Fruit fly (Drosophila melanogaster) whole organism, pupa: ENCODE results near the gene CG3008.

Experiments
- CG10348 ChIP-seq: fragments of 200-800 bp; sonication (Bioruptor generic); IDR thresholded peaks from 2 replicates; pipeline ENCODE4 v1.3.6; 2022; ENCODE audit warnings: missing biosample characterization, missing genetic modification characterization
- CG12605 ChIP-seq: fragments of 200-800 bp; sonication (Bioruptor generic); IDR thresholded peaks from 2 replicates; pipeline ENCODE4 v1.3.6; 2022; ENCODE audit warnings: missing biosample characterization, missing genetic modification characterization
- CG13204 ChIP-seq: fragments of 200-800 bp; sonication (Bioruptor generic); optimal IDR thresholded peaks from 2 replicates; lab custom pipeline; 2018; ENCODE audit warnings: missing biosample characterization, mild to moderate bottlenecking, missing genetic modification characterization, moderate library complexity
- CG14655 ChIP-seq: fragments of 200-800 bp; sonication (Bioruptor generic); optimal IDR thresholded peaks from 3 replicates; lab custom pipeline; 2017; ENCODE audit warnings: mild to moderate bottlenecking, missing biosample characterization, missing genetic modification reagents, missing genetic modification characterization
- CG15710 ChIP-seq: fragments of 200-800 bp; sonication (Bioruptor generic); optimal IDR thresholded peaks from 2 replicates; lab custom pipeline; 2018; ENCODE audit warnings: missing biosample characterization, mild to moderate bottlenecking, missing genetic modification characterization, moderate library complexity
- CG17806 ChIP-seq: fragments of 200-800 bp; sonication (Bioruptor generic); optimal IDR thresholded peaks from 2 replicates; lab custom pipeline; 2018; ENCODE audit warnings: missing biosample characterization, mild to moderate bottlenecking, missing genetic modification characterization, moderate library complexity
- CG32121 ChIP-seq: fragments of 200-800 bp; sonication (Bioruptor generic); IDR thresholded peaks from 2 replicates; pipeline ENCODE4 v1.3.6; 2022; ENCODE audit warnings: missing biosample characterization, missing genetic modification characterization
- CG34367 ChIP-seq: fragments of 200-800 bp; sonication (Bioruptor generic); optimal IDR thresholded peaks from 2 replicates; lab custom pipeline; 2018; ENCODE audit warnings: missing biosample characterization, mild to moderate bottlenecking, missing genetic modification characterization
- CG4496 ChIP-seq: fragments of 200-800 bp; sonication (Bioruptor generic); IDR thresholded peaks from 3 replicates; pipeline ENCODE4 v1.3.6; 2022; ENCODE audit warnings: missing biosample characterization, missing genetic modification characterization
- CG8159 ChIP-seq: fragments of 200-800 bp; sonication (Bioruptor generic); optimal IDR thresholded peaks from 3 replicates; lab custom pipeline; 2018; ENCODE audit warnings: missing biosample characterization, mild to moderate bottlenecking, missing genetic modification characterization, moderate library complexity
- CG8301 ChIP-seq: fragments of 200-800 bp; sonication (Bioruptor generic); optimal IDR thresholded peaks from 2 replicates; lab custom pipeline; 2018; ENCODE audit warnings: missing biosample characterization, mild to moderate bottlenecking, missing genetic modification characterization
- CG9948 ChIP-seq: fragments of 200-800 bp; sonication (Bioruptor generic); optimal IDR thresholded peaks from 2 replicates; lab custom pipeline; 2018; ENCODE audit warnings: missing biosample characterization, mild to moderate bottlenecking, missing genetic modification characterization, moderate library complexity
- D1 ChIP-seq: fragments of 200-800 bp; sonication (Bioruptor generic); optimal IDR thresholded peaks from 2 replicates; lab custom pipeline; 2018; ENCODE audit warnings: missing biosample characterization, mild to moderate bottlenecking, missing genetic modification characterization, moderate library complexity
- EcR ChIP-seq: fragments of 200-800 bp; sonication (Bioruptor generic); optimal IDR thresholded peaks from 3 replicates; lab custom pipeline; 2019; ENCODE audit warnings: missing biosample characterization, missing genetic modification characterization, mild to moderate bottlenecking, moderate library complexity, missing genetic modification reagents
- Ets98B ChIP-seq: fragments of 200-800 bp; sonication (Bioruptor generic); IDR thresholded peaks from 2 replicates; pipeline ENCODE4 v1.3.6; 2022; ENCODE audit warnings: missing biosample characterization, missing genetic modification characterization
- Pif1A ChIP-seq: fragments of 200-800 bp; sonication (Bioruptor generic); optimal IDR thresholded peaks from 3 replicates; lab custom pipeline; 2016; ENCODE audit warnings: missing biosample characterization, missing genetic modification characterization
- Pif1B ChIP-seq: fragments of 200-800 bp; sonication (Bioruptor generic); optimal IDR thresholded peaks from 3 replicates; lab custom pipeline; 2016; ENCODE audit warnings: missing biosample characterization, missing genetic modification characterization
- Snoo ChIP-seq: fragments of 200-800 bp; sonication (Bioruptor generic); optimal IDR thresholded peaks from 3 replicates; lab custom pipeline; 2017; ENCODE audit warnings: missing biosample characterization, mild to moderate bottlenecking, missing genetic modification characterization, inconsistent platforms
- fd96Ca ChIP-seq: fragments of 200-800 bp; sonication (Bioruptor generic); IDR thresholded peaks from 3 replicates; pipeline ENCODE4 v1.3.6; 2022; ENCODE audit warnings: missing biosample characterization, missing genetic modification characterization
- gl ChIP-seq: fragments of 200-800 bp; sonication (Bioruptor generic); optimal IDR thresholded peaks from 2 replicates; lab custom pipeline; 2018; ENCODE audit warnings: missing biosample characterization, mild to moderate bottlenecking, missing genetic modification characterization
- rn ChIP-seq: fragments of 200-800 bp; sonication (Bioruptor generic); IDR thresholded peaks from 2 replicates; pipeline ENCODE4 v1.3.6; 2022; ENCODE audit warnings: missing biosample characterization, missing genetic modification characterization

CG3008 gene

DNA sequence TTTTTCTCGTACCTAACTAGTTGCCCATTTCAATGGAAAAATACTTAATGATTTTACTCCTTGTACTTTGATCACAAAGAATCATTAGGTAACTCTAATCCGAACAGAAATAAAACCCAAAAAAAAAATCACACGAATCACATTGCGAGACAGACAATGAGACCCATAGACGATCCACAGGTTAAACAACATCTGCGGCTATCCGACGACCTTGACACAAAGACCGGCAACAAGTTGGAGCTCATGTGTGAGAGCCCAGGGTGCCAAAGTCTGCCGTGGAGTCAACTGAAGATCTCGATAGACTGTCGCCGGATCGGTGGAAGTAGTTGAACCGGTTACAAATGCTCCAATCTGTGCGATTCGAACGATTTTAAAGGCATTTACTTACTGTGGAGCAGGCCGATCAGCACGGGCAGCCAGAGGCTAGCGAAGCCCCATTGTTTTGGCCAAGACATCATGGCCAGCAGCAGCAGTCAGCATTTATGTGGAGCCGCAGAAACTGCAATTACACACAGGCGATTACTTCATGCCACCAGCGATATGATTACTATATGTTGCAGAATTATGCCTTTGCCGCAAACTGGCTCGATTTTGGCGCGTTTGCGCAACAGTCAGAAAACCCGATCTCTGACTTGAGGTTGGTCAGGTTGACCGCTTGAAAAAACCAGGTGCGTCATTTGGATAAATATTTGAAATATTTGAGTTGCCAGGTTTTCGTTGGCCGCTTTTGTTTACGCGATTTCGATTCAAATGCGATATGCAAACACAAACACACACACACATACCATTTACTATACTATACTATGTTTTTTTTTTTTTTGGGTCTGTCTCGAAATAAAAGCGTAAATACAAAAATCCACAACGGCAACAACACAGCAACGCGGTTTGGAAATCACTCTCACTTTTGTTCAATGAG is 22.5 kb downstream of the CG3008 start:
- 0 out of 3 replicates have a peak, but pooled peaks have one; percentile 21 for TF ChIP-seq CG4496 (GFP tag; lab: Robert Waterston, UW)
- no peak for TF ChIP-seq CG14655 (GFP tag; lab: Kevin White, UChicago)
- peak; percentile 38 for TF ChIP-seq EcR (GFP tag; lab: Kevin White, UChicago)

dm6 chr2L:4906546-4907250 is 23.6 kb downstream of the CG3008 start, which contains the start of gene snsl:
Gene snsl (minus strand): TSS chr2L:4906762.
- peak; percentile 86 for TF ChIP-seq CG8159 (tag; lab: Kevin White, UChicago)
- no peak for TF ChIP-seq gl (tag; lab: Kevin White, UChicago)
- peak; percentile 50 for TF ChIP-seq Ets98B (GFP tag; lab: Robert Waterston, UW)
- peak; percentile 33 for TF ChIP-seq Pif1B (GFP tag; lab: Kevin White, UChicago)
- peak; percentile 71; the same call in 2 of the 3 replicates for TF ChIP-seq fd96Ca (GFP tag; lab: Robert Waterston, UW)
- no peak for TF ChIP-seq Pif1A (GFP tag; lab: Kevin White, UChicago)
- peak; percentile 56; the same call in 2 of the 3 replicates for TF ChIP-seq CG4496 (GFP tag; lab: Robert Waterston, UW)
- peak; percentile 32 for TF ChIP-seq Snoo
- TF ChIP-seq CG9948 (tag; lab: Kevin White, UChicago) = peak; percentile 77
- peak; percentile 55 for TF ChIP-seq CG14655 (GFP tag; lab: Kevin White, UChicago)
- TF ChIP-seq CG8301 = peak; percentile 21
- peak; percentile 68 for TF ChIP-seq CG17806
- TF ChIP-seq rn (GFP tag; lab: Robert Waterston, UW) = no peak
- peak; percentile 23 for TF ChIP-seq D1
- TF ChIP-seq CG10348 (GFP tag; lab: Robert Waterston, UW) = no peak
- TF ChIP-seq EcR (GFP tag; lab: Kevin White, UChicago) = no peak
- TF ChIP-seq CG34367 (tag; lab: Kevin White, UChicago) = peak; percentile 46
- TF ChIP-seq CG13204 (GFP tag; lab: Kevin White, UChicago) = peak; percentile 68
- TF ChIP-seq CG32121 (GFP tag; lab: Robert Waterston, UW) = peak; percentile 45
- no peak for TF ChIP-seq CG12605
- TF ChIP-seq CG15710 (tag; lab: Kevin White, UChicago) = peak; percentile 79

dm6 chr2L:4907986-4908385 is 24.9 kb downstream of the CG3008 start:
- TF ChIP-seq CG17806 = peak; percentile 24
- no peak for TF ChIP-seq EcR (GFP tag; lab: Kevin White, UChicago)
- TF ChIP-seq CG32121 (GFP tag; lab: Robert Waterston, UW) = peak; percentile 92
- peak; percentile 42 for TF ChIP-seq CG8159 (tag; lab: Kevin White, UChicago)
- peak; percentile 60 for TF ChIP-seq CG14655 (GFP tag; lab: Kevin White, UChicago)
- no peak for TF ChIP-seq gl (tag; lab: Kevin White, UChicago)
- peak; percentile 24 for TF ChIP-seq CG9948 (tag; lab: Kevin White, UChicago)
- TF ChIP-seq CG4496 (GFP tag; lab: Robert Waterston, UW) = peak; percentile 84
- TF ChIP-seq Ets98B (GFP tag; lab: Robert Waterston, UW) = peak; percentile 83
- peak; percentile 57 for TF ChIP-seq Pif1B (GFP tag; lab: Kevin White, UChicago)
- no peak for TF ChIP-seq CG34367 (tag; lab: Kevin White, UChicago)
- TF ChIP-seq CG13204 (GFP tag; lab: Kevin White, UChicago) = no peak
- no peak for TF ChIP-seq D1
- TF ChIP-seq CG8301 = peak; percentile 22
- peak; percentile 20 for TF ChIP-seq CG15710 (tag; lab: Kevin White, UChicago)
- TF ChIP-seq CG10348 (GFP tag; lab: Robert Waterston, UW) = 0 out of 2 replicates have a peak, but pooled peaks have one; percentile 23
- peak; percentile 64; the same call in 1 of the 2 replicates for TF ChIP-seq CG12605
- peak; percentile 47 for TF ChIP-seq Snoo
- peak; percentile 62; the same call in 2 of the 3 replicates for TF ChIP-seq fd96Ca (GFP tag; lab: Robert Waterston, UW)
- peak; percentile 60 for TF ChIP-seq Pif1A (GFP tag; lab: Kevin White, UChicago)
- TF ChIP-seq rn (GFP tag; lab: Robert Waterston, UW) = peak; percentile 65; the same call in 1 of the 2 replicates

DNA sequence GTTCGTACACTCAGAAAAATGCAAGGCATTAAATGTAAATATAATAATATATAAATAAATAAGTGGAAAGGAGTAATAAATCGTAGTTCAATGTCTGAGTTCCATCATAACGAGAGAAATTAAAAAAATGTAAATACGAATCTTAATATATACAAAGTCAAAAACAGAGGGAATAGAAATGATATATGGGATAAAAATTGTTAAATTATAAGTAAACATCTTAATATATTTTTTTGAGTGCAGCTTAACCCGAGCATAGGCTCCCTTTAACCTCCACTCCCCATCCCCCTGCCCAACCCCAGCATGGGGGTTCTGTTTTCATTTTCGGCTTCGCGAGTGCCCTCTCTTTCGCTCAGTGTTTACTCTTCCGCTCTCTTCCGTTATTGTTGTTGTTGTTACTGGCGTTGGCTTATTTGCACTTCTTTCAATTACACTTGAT is 32.6 kb downstream of the CG3008 start:
- peak; percentile 30 for TF ChIP-seq CG34367 (tag; lab: Kevin White, UChicago)
- peak; percentile 22 for TF ChIP-seq CG13204 (GFP tag; lab: Kevin White, UChicago)
- peak; percentile 75 for TF ChIP-seq CG8159 (tag; lab: Kevin White, UChicago)
- TF ChIP-seq fd96Ca (GFP tag; lab: Robert Waterston, UW) = no peak; the same call in 2 of the 3 replicates
- no peak for TF ChIP-seq Pif1A (GFP tag; lab: Kevin White, UChicago)
- peak; percentile 41 for TF ChIP-seq Snoo
- peak; percentile 9 for TF ChIP-seq CG8301
- peak; percentile 9 for TF ChIP-seq Pif1B (GFP tag; lab: Kevin White, UChicago)
- no peak for TF ChIP-seq CG4496 (GFP tag; lab: Robert Waterston, UW)
- peak; percentile 56 for TF ChIP-seq CG9948 (tag; lab: Kevin White, UChicago)
- TF ChIP-seq CG17806 = peak; percentile 33
- TF ChIP-seq CG14655 (GFP tag; lab: Kevin White, UChicago) = peak; percentile 60
- TF ChIP-seq CG15710 (tag; lab: Kevin White, UChicago) = peak; percentile 63
